Fruit fly (Drosophila melanogaster) whole organism, prepupa: Measurements from ENCODE around the gene CG31055.

Source experiments
- Blimp-1 ChIP-seq: fragments of 200-800 bp; sonication (Bioruptor generic); optimal IDR thresholded peaks from 3 replicates; lab custom pipeline; 2017; ENCODE audit warnings: missing biosample characterization, missing genetic modification characterization, mild to moderate bottlenecking, moderate library complexity, missing genetic modification reagents
- CG10669 ChIP-seq: fragments of 200-800 bp; sonication (Bioruptor generic); optimal IDR thresholded peaks from 3 replicates; lab custom pipeline; 2018; ENCODE audit warnings: missing biosample characterization, mild to moderate bottlenecking, missing genetic modification characterization, moderate library complexity
- CG11294 ChIP-seq: fragments of 200-800 bp; sonication (Bioruptor generic); IDR thresholded peaks from 2 replicates; pipeline ENCODE4 v1.3.6; 2022; ENCODE audit warnings: missing biosample characterization, missing genetic modification characterization
- CG11762 ChIP-seq: fragments of 200-800 bp; sonication (Bioruptor generic); optimal IDR thresholded peaks from 3 replicates; lab custom pipeline; 2016; ENCODE audit warnings: missing biosample characterization, missing genetic modification characterization; ENCODE audit not compliant: insufficient read depth
- CG11902 ChIP-seq: fragments of 200-800 bp; sonication (Bioruptor generic); optimal IDR thresholded peaks from 3 replicates; lab custom pipeline; 2016; ENCODE audit warnings: missing biosample characterization, missing genetic modification characterization
- CG15336 ChIP-seq: fragments of 200-800 bp; sonication (Bioruptor generic); IDR thresholded peaks from 2 replicates; pipeline ENCODE4 v1.3.6; 2022; ENCODE audit warnings: missing biosample characterization, missing genetic modification characterization
- CG16779 ChIP-seq: fragments of 200-800 bp; sonication (Bioruptor generic); optimal IDR thresholded peaks from 3 replicates; lab custom pipeline; 2017; ENCODE audit warnings: missing biosample characterization, mild to moderate bottlenecking, missing genetic modification characterization
- CG3032 ChIP-seq: fragments of 200-800 bp; optimal IDR thresholded peaks from 2 replicates; lab custom pipeline; 2019; ENCODE audit warnings: missing biosample characterization, mild to moderate bottlenecking, missing genetic modification characterization, moderate library complexity
- CG31627 ChIP-seq: fragments of 200-800 bp; sonication (Bioruptor generic); optimal IDR thresholded peaks from 3 replicates; lab custom pipeline; 2016; ENCODE audit warnings: missing biosample characterization, missing genetic modification characterization
- CG34406 ChIP-seq: fragments of 200-800 bp; sonication (Bioruptor generic); optimal IDR thresholded peaks from 3 replicates; lab custom pipeline; 2016; ENCODE audit warnings: missing biosample characterization, missing genetic modification characterization
- CG3919 ChIP-seq: fragments of 200-800 bp; sonication (Bioruptor generic); optimal IDR thresholded peaks from 3 replicates; lab custom pipeline; 2016; ENCODE audit warnings: missing biosample characterization, missing genetic modification characterization
- CG4318 ChIP-seq: fragments of 200-800 bp; sonication (Bioruptor generic); optimal IDR thresholded peaks from 3 replicates; lab custom pipeline; 2017; ENCODE audit warnings: missing biosample characterization, mild to moderate bottlenecking, missing genetic modification characterization
- CG6163 ChIP-seq: fragments of 200-800 bp; sonication (Bioruptor generic); IDR thresholded peaks from 3 replicates; pipeline ENCODE4 v1.3.6; 2022; ENCODE audit warnings: missing biosample characterization, missing genetic modification characterization
- CG6276 ChIP-seq: fragments of 200-800 bp; sonication (Bioruptor generic); optimal IDR thresholded peaks from 2 replicates; lab custom pipeline; 2017; ENCODE audit warnings: missing biosample characterization, mild to moderate bottlenecking, missing genetic modification characterization
- CG6792 ChIP-seq: fragments of 200-800 bp; sonication (Bioruptor generic); optimal IDR thresholded peaks from 3 replicates; lab custom pipeline; 2016; ENCODE audit warnings: missing biosample characterization, missing genetic modification characterization
- CG6808 ChIP-seq: fragments of 200-800 bp; sonication (Bioruptor generic); optimal IDR thresholded peaks from 3 replicates; lab custom pipeline; 2017; ENCODE audit warnings: missing biosample characterization, missing genetic modification characterization, mild to moderate bottlenecking, moderate library complexity, missing genetic modification reagents
- CG6854 ChIP-seq: fragments of 200-800 bp; sonication (Bioruptor generic); optimal IDR thresholded peaks from 2 replicates; lab custom pipeline; 2017; ENCODE audit warnings: missing biosample characterization, mild to moderate bottlenecking, missing genetic modification characterization
- CG8319 ChIP-seq: fragments of 200-800 bp; sonication (Bioruptor generic); optimal IDR thresholded peaks from 3 replicates; lab custom pipeline; 2016; ENCODE audit warnings: missing biosample characterization, missing genetic modification characterization
- CG9139 ChIP-seq: fragments of 200-800 bp; sonication (Bioruptor generic); optimal IDR thresholded peaks from 3 replicates; lab custom pipeline; 2017; ENCODE audit warnings: missing biosample characterization, mild to moderate bottlenecking, missing genetic modification characterization
- Eip75B ChIP-seq: fragments of 200-800 bp; sonication (Bioruptor generic); optimal IDR thresholded peaks from 3 replicates; lab custom pipeline; 2016; ENCODE audit warnings: missing biosample characterization, missing genetic modification characterization
- Eip78C ChIP-seq: fragments of 200-800 bp; sonication (Bioruptor generic); peaks from one replicate; lab custom pipeline; 2016; ENCODE audit warnings: missing biosample characterization, missing genetic modification characterization
- Eip93F ChIP-seq: fragments of 200-800 bp; sonication (Bioruptor generic); optimal IDR thresholded peaks from 2 replicates; lab custom pipeline; 2016; ENCODE audit warnings: missing biosample characterization, mild to moderate bottlenecking, missing genetic modification characterization
- Ets96B ChIP-seq: fragments of 200-800 bp; optimal IDR thresholded peaks from 2 replicates; lab custom pipeline; 2019; ENCODE audit warnings: missing biosample characterization, mild to moderate bottlenecking, missing genetic modification characterization, moderate library complexity
- Hr38 ChIP-seq: sonication (Bioruptor generic); optimal IDR thresholded peaks from 2 replicates; lab custom pipeline; 2016; ENCODE audit warnings: missing biosample characterization, missing genetic modification characterization
- Hr39 ChIP-seq: fragments of 200-800 bp; sonication (Bioruptor generic); optimal IDR thresholded peaks from 2 replicates; lab custom pipeline; 2016; ENCODE audit warnings: missing biosample characterization, missing genetic modification characterization
- Hr4 ChIP-seq: fragments of 200-800 bp; sonication (Bioruptor generic); optimal IDR thresholded peaks from 3 replicates; lab custom pipeline; 2016; ENCODE audit warnings: missing biosample characterization, missing genetic modification characterization
- Lpt ChIP-seq: fragments of 200-800 bp; sonication (Bioruptor generic); optimal IDR thresholded peaks from 3 replicates; lab custom pipeline; 2016; ENCODE audit warnings: missing biosample characterization, missing genetic modification characterization
- Met ChIP-seq: fragments of 200-800 bp; sonication (Bioruptor generic); optimal IDR thresholded peaks from 3 replicates; lab custom pipeline; 2016; ENCODE audit warnings: missing biosample characterization, missing genetic modification characterization
- OdsH ChIP-seq: fragments of 200-800 bp; sonication (Bioruptor generic); optimal IDR thresholded peaks from 3 replicates; lab custom pipeline; 2016; ENCODE audit warnings: missing biosample characterization, missing genetic modification characterization
- Smox ChIP-seq: fragments of 200-800 bp; sonication (Bioruptor generic); optimal IDR thresholded peaks from 3 replicates; lab custom pipeline; 2016; ENCODE audit warnings: missing biosample characterization, missing genetic modification characterization
- Sox14 ChIP-seq: fragments of 200-800 bp; sonication (Bioruptor generic); optimal IDR thresholded peaks from 3 replicates; lab custom pipeline; 2016; ENCODE audit warnings: missing biosample characterization, missing genetic modification characterization
- Sox15 ChIP-seq: fragments of 200-800 bp; sonication (Bioruptor generic); optimal IDR thresholded peaks from 3 replicates; lab custom pipeline; 2016; ENCODE audit warnings: missing biosample characterization, missing genetic modification characterization
- achi ChIP-seq: fragments of 200-800 bp; sonication (Bioruptor generic); optimal IDR thresholded peaks from 3 replicates; lab custom pipeline; 2016; ENCODE audit warnings: missing biosample characterization, missing genetic modification characterization
- dsx ChIP-seq: fragments of 200-800 bp; optimal IDR thresholded peaks from 3 replicates; lab custom pipeline; 2019; ENCODE audit warnings: missing biosample characterization, mild to moderate bottlenecking, missing genetic modification characterization, moderate library complexity; ENCODE audit not compliant: poor library complexity, severe bottlenecking
- eg ChIP-seq: fragments of 200-800 bp; sonication (Bioruptor generic); IDR thresholded peaks from 3 replicates; pipeline ENCODE4 v1.3.6; 2022; ENCODE audit warnings: missing biosample characterization, missing genetic modification characterization
- fd59A ChIP-seq: fragments of 200-800 bp; sonication (Bioruptor generic); optimal IDR thresholded peaks from 2 replicates; lab custom pipeline; 2017; ENCODE audit warnings: missing biosample characterization, mild to moderate bottlenecking, missing genetic modification characterization, missing genetic modification reagents
- fd85E ChIP-seq: fragments of 200-800 bp; sonication (Bioruptor generic); optimal IDR thresholded peaks from 3 replicates; lab custom pipeline; 2016; ENCODE audit warnings: missing biosample characterization, missing genetic modification characterization
- fkh ChIP-seq: fragments of 200-800 bp; sonication (Bioruptor generic); optimal IDR thresholded peaks from 3 replicates; lab custom pipeline; 2017; ENCODE audit warnings: missing biosample characterization, mild to moderate bottlenecking, missing genetic modification characterization, moderate library complexity
- net ChIP-seq: fragments of 200-800 bp; sonication (Bioruptor generic); optimal IDR thresholded peaks from 3 replicates; lab custom pipeline; 2016; ENCODE audit warnings: missing biosample characterization, missing genetic modification characterization
- pdm3 ChIP-seq: fragments of 200-800 bp; sonication (Bioruptor generic); optimal IDR thresholded peaks from 3 replicates; lab custom pipeline; 2016; ENCODE audit warnings: missing biosample characterization, missing genetic modification characterization
- salr ChIP-seq, 2 experiments: fragments of 200-800 bp; sonication (Bioruptor generic); optimal IDR thresholded peaks; 3 replicates each; lab custom pipeline; 2016 to 2018; ENCODE audit warnings: missing biosample characterization in 2 of 2, missing genetic modification characterization in 2 of 2, mild to moderate bottlenecking in 1 of 2
- spab ChIP-seq: fragments of 200-800 bp; sonication (Bioruptor generic); optimal IDR thresholded peaks from 2 replicates; lab custom pipeline; 2017; ENCODE audit warnings: missing biosample characterization, mild to moderate bottlenecking, missing genetic modification characterization, missing genetic modification reagents
- ss ChIP-seq, 2 experiments: fragments of 200-800 bp; sonication (Bioruptor generic); optimal IDR thresholded peaks; 2 replicates in 1 of 2; 3 replicates in 1 of 2; lab custom pipeline; 2017 to 2018; ENCODE audit warnings: mild to moderate bottlenecking in 2 of 2, missing biosample characterization in 2 of 2, missing genetic modification characterization in 2 of 2, moderate library complexity in 1 of 2
- svp ChIP-seq: fragments of 200-800 bp; sonication (Bioruptor generic); peaks from one replicate; lab custom pipeline; 2016; ENCODE audit warnings: missing biosample characterization, missing genetic modification characterization
- topi ChIP-seq: fragments of 200-800 bp; sonication (Bioruptor generic); optimal IDR thresholded peaks from 3 replicates; lab custom pipeline; 2016; ENCODE audit warnings: missing biosample characterization, missing genetic modification characterization
- vri ChIP-seq: fragments of 200-800 bp; sonication (Bioruptor generic); optimal IDR thresholded peaks from 3 replicates; lab custom pipeline; 2016; ENCODE audit warnings: missing biosample characterization, mild to moderate bottlenecking, missing genetic modification characterization

CG31055 gene

dm6 chr3R:27688034-27688433 lies at the start of gene CG31055:
CG31055 (minus strand) TSS chr3R:27688134.
- TF ChIP-seq CG11294 (GFP tag; lab: Robert Waterston, UW) (no peak), ss (GFP tag; optimal IDR thresholded peaks at IDR 0.05; lab: Kevin White, UChicago) (peak in 1 of 2 experiments; percentile 69), Eip75B (GFP tag; lab: Kevin White, UChicago) (no peak), CG6792 (GFP tag; lab: Kevin White, UChicago) (no peak), topi (GFP tag; lab: Kevin White, UChicago) (no peak), Sox14 (GFP tag; lab: Kevin White, UChicago) (no peak), svp (GFP tag; lab: Kevin White, UChicago) (no peak), fd59A (GFP tag; lab: Kevin White, UChicago) (no peak)

DNA sequence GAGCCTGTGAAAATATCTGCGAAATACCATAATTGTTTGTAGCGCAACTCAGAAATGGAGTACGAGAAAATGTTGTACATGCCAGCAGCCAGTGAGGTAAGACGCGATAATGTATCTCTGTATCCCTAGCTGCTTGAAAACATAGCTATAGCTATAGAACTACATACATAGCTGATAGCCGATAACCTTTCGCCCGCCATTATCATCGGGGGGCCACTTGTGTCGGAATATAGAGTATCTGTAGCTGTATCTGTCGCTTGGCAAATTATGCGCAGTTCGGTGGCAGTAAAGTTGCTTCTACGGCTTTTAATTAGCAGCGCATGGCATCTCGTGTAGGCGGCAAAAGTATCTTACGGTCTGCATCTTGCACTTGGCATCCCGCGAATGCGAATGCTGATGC lies 49.1 kb upstream of the CG31055 start:
- TF ChIP-seq salr (GFP tag; optimal IDR thresholded peaks at IDR 0.05; lab: Kevin White, UChicago), result no peak
- peak; percentile 98 for TF ChIP-seq svp (GFP tag; lab: Kevin White, UChicago)

dm6 chr3R:27736367-27737005 lies 48.6 kb upstream of the CG31055 start, which contains the start of gene Ets98B:
Ets98B (plus strand) TSS chr3R:27736538.
- TF ChIP-seq CG15336 (GFP tag; lab: Robert Waterston, UW), result peak; percentile 23; the same call in 1 of the 2 replicates
- no peak for TF ChIP-seq CG11294 (GFP tag; lab: Robert Waterston, UW)
- TF ChIP-seq CG6854 (GFP tag; lab: Kevin White, UChicago), result no peak
- TF ChIP-seq Hr4 (GFP tag; lab: Kevin White, UChicago), result no peak
- TF ChIP-seq topi (GFP tag; lab: Kevin White, UChicago), result no peak
- TF ChIP-seq CG6792 (GFP tag; lab: Kevin White, UChicago), result no peak
- TF ChIP-seq CG3032 (tag; lab: Kevin White, UChicago), result no peak
- no peak for TF ChIP-seq Hr38 (GFP tag; lab: Kevin White, UChicago)
- TF ChIP-seq Lpt (GFP tag; lab: Kevin White, UChicago), result no peak
- no peak for TF ChIP-seq Smox (GFP tag; lab: Kevin White, UChicago)
- no peak for TF ChIP-seq CG34406 (GFP tag; lab: Kevin White, UChicago)
- no peak for TF ChIP-seq eg (GFP tag; lab: Robert Waterston, UW)
- no peak for TF ChIP-seq Eip93F (GFP tag; lab: Kevin White, UChicago)
- no peak for TF ChIP-seq pdm3
- no peak for TF ChIP-seq ss (GFP tag; optimal IDR thresholded peaks at IDR 0.05; lab: Kevin White, UChicago)
- TF ChIP-seq fd85E (GFP tag; lab: Kevin White, UChicago), result no peak
- TF ChIP-seq dsx (GFP tag; lab: Kevin White, UChicago), result peak; percentile 21
- no peak for TF ChIP-seq Hr39 (GFP tag; lab: Kevin White, UChicago)
- peak; percentile 15 for TF ChIP-seq Met (GFP tag; lab: Kevin White, UChicago)
- TF ChIP-seq vri (GFP tag; lab: Kevin White, UChicago), result no peak
- peak; percentile 80 for TF ChIP-seq Eip78C (GFP tag; lab: Kevin White, UChicago)
- no peak for TF ChIP-seq Sox15 (GFP tag; lab: Kevin White, UChicago)
- TF ChIP-seq Eip75B (GFP tag; lab: Kevin White, UChicago), result no peak
- no peak for TF ChIP-seq CG11762 (GFP tag; lab: Kevin White, UChicago)
- TF ChIP-seq fd59A (GFP tag; lab: Kevin White, UChicago), result no peak
- no peak for TF ChIP-seq fkh (GFP tag; lab: Kevin White, UChicago)
- TF ChIP-seq CG31627 (GFP tag; lab: Kevin White, UChicago), result no peak
- TF ChIP-seq achi (GFP tag; lab: Kevin White, UChicago), result no peak
- no peak for TF ChIP-seq CG16779
- no peak for TF ChIP-seq spab (GFP tag; lab: Kevin White, UChicago)
- no peak for TF ChIP-seq CG10669
- TF ChIP-seq CG6808, result no peak
- no peak for TF ChIP-seq Ets96B (tag; lab: Kevin White, UChicago)
- no peak for TF ChIP-seq CG4318 (GFP tag; lab: Kevin White, UChicago)
- TF ChIP-seq CG8319 (GFP tag; lab: Kevin White, UChicago), result no peak
- TF ChIP-seq CG9139, result no peak
- peak; percentile 14 for TF ChIP-seq Sox14 (GFP tag; lab: Kevin White, UChicago)
- TF ChIP-seq CG6163 (GFP tag; lab: Robert Waterston, UW), result 0 out of 3 replicates have a peak, but pooled peaks have one; percentile 38
- TF ChIP-seq net, result peak; percentile 12
- TF ChIP-seq Blimp-1, result no peak
- no peak for TF ChIP-seq CG3919
- TF ChIP-seq OdsH (GFP tag; lab: Kevin White, UChicago), result no peak
- TF ChIP-seq CG11902, result no peak
- no peak for TF ChIP-seq CG6276 (GFP tag; lab: Kevin White, UChicago)
